Fruit fly (Drosophila melanogaster): ENCODE measurements around the gene PolD2.

DNA sequence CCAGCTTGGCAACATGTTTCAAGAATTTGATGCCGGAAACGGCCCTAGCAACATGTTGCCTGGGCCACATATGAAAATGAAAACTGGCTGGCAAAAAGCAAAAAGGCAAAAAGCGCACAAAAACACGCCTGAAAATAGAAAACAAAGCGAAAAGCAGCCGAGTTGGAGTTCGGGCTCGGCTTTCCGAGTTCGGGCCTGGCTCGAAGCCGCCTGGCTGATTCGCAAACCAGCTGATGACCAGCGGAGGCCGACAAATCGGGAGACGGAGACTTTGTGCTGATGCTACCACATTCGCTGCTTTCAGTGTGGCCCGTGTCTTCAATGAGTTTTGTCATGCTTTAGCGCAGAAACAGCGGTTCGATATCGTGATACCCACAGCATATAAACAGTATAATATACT is 34.9 kb downstream of the PolD2 start, which contains the start of gene GV1:
- TF ChIP-seq CG1620 (GFP tag; optimal IDR thresholded peaks at IDR 0.05) (no peak), bab1 (GFP tag; optimal IDR thresholded peaks at IDR 0.05) (no peak), Crg-1 (GFP tag; optimal IDR thresholded peaks at IDR 0.05) (no peak), Mnt (GFP tag; optimal IDR thresholded peaks at IDR 0.05) (no peak), cnc (optimal IDR thresholded peaks at IDR 0.05) (no peak), CG7045 (GFP tag; optimal IDR thresholded peaks at IDR 0.05) (no peak), kay (GFP tag; ENCODE audit: borderline replicate concordance) (no peak), Clk (GFP tag; optimal IDR thresholded peaks at IDR 0.05) (no peak), Hr96 (GFP tag; optimal IDR thresholded peaks at IDR 0.05) (no peak), CG5204 (GFP tag; optimal IDR thresholded peaks at IDR 0.05) (no peak), CG11617 (GFP tag; optimal IDR thresholded peaks at IDR 0.05) (no peak)

All from whole organism, adult.